Worm (Caenorhabditis elegans): ENCODE measurements around the gene eng-1.

The eng-1 gene

ce11 chrIII:5868401-5868800 is at the start of gene eng-1:
eng-1 (minus strand) TSS chrIII:5868501.
- TF ChIP-seq him-1 (tag; optimal IDR thresholded peaks at IDR 0.05) (no peak), W03F9.2 (tag; optimal IDR thresholded peaks at IDR 0.05) (no peak), dao-5 (tag; optimal IDR thresholded peaks at IDR 0.05) (no peak)

ce11 chrIII:5917365-5917958 is 49.2 kb upstream of the eng-1 start:
- no peak for TF ChIP-seq him-1 (tag; optimal IDR thresholded peaks at IDR 0.05)
- TF ChIP-seq W03F9.2 (tag; optimal IDR thresholded peaks at IDR 0.05): peak; percentile 9

ce11 chrIII:5915926-5916325 is 47.6 kb upstream of the eng-1 start:
- TF ChIP-seq him-1 (tag; optimal IDR thresholded peaks at IDR 0.05) (no peak), W03F9.2 (tag; optimal IDR thresholded peaks at IDR 0.05) (no peak), dao-5 (tag; optimal IDR thresholded peaks at IDR 0.05) (no peak)

ce11 chrIII:5914717-5915116 is 46.4 kb upstream of the eng-1 start:
- TF ChIP-seq W03F9.2 (tag; optimal IDR thresholded peaks at IDR 0.05) (no peak), him-1 (tag; optimal IDR thresholded peaks at IDR 0.05) (no peak), dao-5 (tag; optimal IDR thresholded peaks at IDR 0.05) (no peak)

ce11 chrIII:5908408-5908807 is 40.1 kb upstream of the eng-1 start, which contains the start of gene C28H8.3:
C28H8.3 (plus strand) TSS chrIII:5908700.
- TF ChIP-seq him-1 (tag; optimal IDR thresholded peaks at IDR 0.05): no peak
- no peak for TF ChIP-seq dao-5 (tag; optimal IDR thresholded peaks at IDR 0.05)
- TF ChIP-seq W03F9.2 (tag; optimal IDR thresholded peaks at IDR 0.05): no peak

- no peak for TF ChIP-seq dao-5 (tag; optimal IDR thresholded peaks at IDR 0.05)
- TF ChIP-seq him-1 (tag; optimal IDR thresholded peaks at IDR 0.05): no peak
- TF ChIP-seq W03F9.2 (tag; optimal IDR thresholded peaks at IDR 0.05): no peak
Observed at ce11 chrIII:5906749-5907148, 38.4 kb upstream of the eng-1 start, which contains the start of gene erd-2.2. erd-2.2 (plus strand) TSS chrIII:5907049.

ce11 chrIII:5906059-5906458 is 37.8 kb upstream of the eng-1 start, which contains the start of gene dpff-1:
dpff-1 (minus strand) TSS chrIII:5906346.
- TF ChIP-seq dao-5 (tag; optimal IDR thresholded peaks at IDR 0.05) (no peak), W03F9.2 (tag; optimal IDR thresholded peaks at IDR 0.05) (no peak), him-1 (tag; optimal IDR thresholded peaks at IDR 0.05) (no peak)

ce11 chrIII:5902558-5902957 is 34.3 kb upstream of the eng-1 start:
- TF ChIP-seq W03F9.2 (tag; optimal IDR thresholded peaks at IDR 0.05): no peak
- no peak for TF ChIP-seq dao-5 (tag; optimal IDR thresholded peaks at IDR 0.05)
- TF ChIP-seq him-1 (tag; optimal IDR thresholded peaks at IDR 0.05): no peak

- TF ChIP-seq him-1 (tag; optimal IDR thresholded peaks at IDR 0.05): no peak
- no peak for TF ChIP-seq dao-5 (tag; optimal IDR thresholded peaks at IDR 0.05)
- no peak for TF ChIP-seq W03F9.2 (tag; optimal IDR thresholded peaks at IDR 0.05)
Observed at ce11 chrIII:5900709-5901108, 32.4 kb upstream of the eng-1 start.

- no peak for TF ChIP-seq W03F9.2 (tag; optimal IDR thresholded peaks at IDR 0.05)
Observed at ce11 chrIII:5898631-5899030, 30.3 kb upstream of the eng-1 start.

ce11 chrIII:5897468-5897867 is 29.2 kb upstream of the eng-1 start:
- no peak for TF ChIP-seq dao-5 (tag; optimal IDR thresholded peaks at IDR 0.05)
- TF ChIP-seq W03F9.2 (tag; optimal IDR thresholded peaks at IDR 0.05): no peak
- TF ChIP-seq him-1 (tag; optimal IDR thresholded peaks at IDR 0.05): no peak

ce11 chrIII:5895913-5896312 is 27.6 kb upstream of the eng-1 start, which contains the start of gene pxl-1:
pxl-1 (minus strand) TSS chrIII:5896013.
- TF ChIP-seq him-1 (tag; optimal IDR thresholded peaks at IDR 0.05) (no peak), dao-5 (tag; optimal IDR thresholded peaks at IDR 0.05) (no peak), W03F9.2 (tag; optimal IDR thresholded peaks at IDR 0.05) (no peak)

ce11 chrIII:5892909-5893308 is 24.6 kb upstream of the eng-1 start:
- TF ChIP-seq W03F9.2 (tag; optimal IDR thresholded peaks at IDR 0.05): no peak
- TF ChIP-seq him-1 (tag; optimal IDR thresholded peaks at IDR 0.05): no peak
- no peak for TF ChIP-seq dao-5 (tag; optimal IDR thresholded peaks at IDR 0.05)

- TF ChIP-seq him-1 (tag; optimal IDR thresholded peaks at IDR 0.05) (no peak), dao-5 (tag; optimal IDR thresholded peaks at IDR 0.05) (no peak), W03F9.2 (tag; optimal IDR thresholded peaks at IDR 0.05) (no peak)
Observed at ce11 chrIII:5888675-5889074, 20.4 kb upstream of the eng-1 start, which contains the start of gene C28H8.8. C28H8.8 (minus strand) TSS chrIII:5888775.

- no peak for TF ChIP-seq W03F9.2 (tag; optimal IDR thresholded peaks at IDR 0.05)
- no peak for TF ChIP-seq dao-5 (tag; optimal IDR thresholded peaks at IDR 0.05)
- no peak for TF ChIP-seq him-1 (tag; optimal IDR thresholded peaks at IDR 0.05)
Observed at ce11 chrIII:5886893-5887292, 18.6 kb upstream of the eng-1 start, which contains the start of gene C28H8.7. C28H8.7 (minus strand) TSS chrIII:5886993.
